Worm (Caenorhabditis elegans) whole organism, late embryonic: ENCODE measurements around the gene clc-31.

Experiments
- C08G9.2 ChIP-seq: sonication (generic microtip); optimal IDR thresholded peaks from 2 replicates; lab custom pipeline; 2016; ENCODE audit warnings: mild to moderate bottlenecking, missing genetic modification characterization, moderate library complexity, missing compliant biosample characterization
- F13H6.1 ChIP-seq: sonication (generic microtip); optimal IDR thresholded peaks from 2 replicates; lab custom pipeline; 2016; ENCODE audit warnings: missing genetic modification characterization, missing compliant biosample characterization
- Y22D7AL.16 ChIP-seq: sonication (generic microtip); optimal IDR thresholded peaks from 2 replicates; lab custom pipeline; 2016; ENCODE audit warnings: missing genetic modification characterization, missing compliant biosample characterization
- ahr-1 ChIP-seq: sonication (generic microtip); optimal IDR thresholded peaks from 2 replicates; lab custom pipeline; 2016; ENCODE audit warnings: missing genetic modification characterization, missing compliant biosample characterization
- ceh-18 ChIP-seq: sonication (generic microtip); optimal IDR thresholded peaks from 2 replicates; lab custom pipeline; 2016; ENCODE audit warnings: missing genetic modification characterization, missing compliant biosample characterization
- ceh-2 ChIP-seq: sonication (generic microtip); optimal IDR thresholded peaks from 2 replicates; lab custom pipeline; 2016; ENCODE audit warnings: missing genotype, missing genetic modification characterization, missing compliant biosample characterization
- ceh-30 ChIP-seq: fragments of 150-350 bp; optimal IDR thresholded peaks from 2 replicates; lab custom pipeline; 2014; ENCODE audit warnings: missing biosample characterization, missing genetic modification characterization
- ceh-31 ChIP-seq: sonication (generic microtip); optimal IDR thresholded peaks from 2 replicates; lab custom pipeline; 2016; ENCODE audit warnings: missing genetic modification characterization, missing compliant biosample characterization
- ceh-45 ChIP-seq: fragments of 200-800 bp; sonication (Bioruptor generic); IDR thresholded peaks from 2 replicates; pipeline ENCODE4 v1.3.6; 2022; ENCODE audit warnings: missing genetic modification reagents, missing genetic modification characterization, missing compliant biosample characterization
- ceh-48 ChIP-seq: sonication (generic microtip); optimal IDR thresholded peaks from 2 replicates; lab custom pipeline; 2016; ENCODE audit warnings: missing genetic modification characterization, inconsistent platforms, missing compliant biosample characterization
- ceh-6 ChIP-seq: fragments of 200-800 bp; sonication (Bioruptor generic); optimal IDR thresholded peaks from 2 replicates; lab custom pipeline; 2018; ENCODE audit warnings: mild to moderate bottlenecking, missing genetic modification characterization, missing compliant biosample characterization
- che-1 ChIP-seq: sonication (generic microtip); optimal IDR thresholded peaks from 2 replicates; lab custom pipeline; 2016; ENCODE audit warnings: mild to moderate bottlenecking, missing genetic modification characterization, missing compliant biosample characterization
- dmd-4 ChIP-seq: sonication (generic microtip); optimal IDR thresholded peaks from 2 replicates; lab custom pipeline; 2016; ENCODE audit warnings: borderline replicate concordance, missing genetic modification characterization, missing compliant biosample characterization
- dve-1 ChIP-seq: sonication (generic microtip); optimal IDR thresholded peaks from 2 replicates; lab custom pipeline; 2017; ENCODE audit warnings: antibody characterized with exemption, mild to moderate bottlenecking, missing genetic modification characterization, missing compliant biosample characterization
- elt-2 ChIP-seq: sonication (generic microtip); optimal IDR thresholded peaks from 2 replicates; lab custom pipeline; 2016; ENCODE audit warnings: missing genetic modification reagents, missing genetic modification characterization, missing compliant biosample characterization
- elt-4 ChIP-seq: sonication (generic microtip); optimal IDR thresholded peaks from 2 replicates; lab custom pipeline; 2016; ENCODE audit warnings: missing genetic modification characterization, missing compliant biosample characterization
- ets-4 ChIP-seq: sonication (generic microtip); optimal IDR thresholded peaks from 2 replicates; lab custom pipeline; 2016; ENCODE audit warnings: missing genetic modification characterization, missing compliant biosample characterization
- fax-1 ChIP-seq: sonication (generic microtip); optimal IDR thresholded peaks from 2 replicates; lab custom pipeline; 2016; ENCODE audit warnings: missing genotype, missing genetic modification characterization, missing compliant biosample characterization
- fkh-6 ChIP-seq: sonication (generic microtip); optimal IDR thresholded peaks from 2 replicates; lab custom pipeline; 2016; ENCODE audit warnings: missing genetic modification characterization, missing compliant biosample characterization
- hlh-30 ChIP-seq: sonication (generic microtip); optimal IDR thresholded peaks from 2 replicates; lab custom pipeline; 2017; ENCODE audit warnings: antibody characterized with exemption, missing genetic modification characterization, missing compliant biosample characterization; ENCODE audit not compliant: insufficient read depth
- hlh-6 ChIP-seq: sonication (generic microtip); optimal IDR thresholded peaks from 2 replicates; lab custom pipeline; 2016; ENCODE audit warnings: missing genotype, missing genetic modification characterization, missing compliant biosample characterization
- lim-6 ChIP-seq: sonication (generic microtip); optimal IDR thresholded peaks from 2 replicates; lab custom pipeline; 2016; ENCODE audit warnings: missing genetic modification characterization, missing compliant biosample characterization
- mec-3 ChIP-seq: sonication (generic microtip); optimal IDR thresholded peaks from 2 replicates; lab custom pipeline; 2016; ENCODE audit warnings: borderline replicate concordance, missing genetic modification characterization, missing compliant biosample characterization
- nfya-1 ChIP-seq: sonication (generic microtip); optimal IDR thresholded peaks from 2 replicates; lab custom pipeline; 2017; ENCODE audit warnings: missing genetic modification characterization, mild to moderate bottlenecking, missing compliant biosample characterization, antibody characterized with exemption, moderate library complexity
- npax-4 ChIP-seq: sonication (generic microtip); optimal IDR thresholded peaks from 2 replicates; lab custom pipeline; 2016; ENCODE audit warnings: missing genetic modification characterization, missing compliant biosample characterization
- odd-2 ChIP-seq: sonication (generic microtip); optimal IDR thresholded peaks from 2 replicates; lab custom pipeline; 2017; ENCODE audit warnings: antibody characterized with exemption, mild to moderate bottlenecking, missing genetic modification characterization, missing compliant biosample characterization
- pag-3 ChIP-seq: sonication (generic microtip); optimal IDR thresholded peaks from 2 replicates; lab custom pipeline; 2016; ENCODE audit warnings: missing compliant biosample characterization, missing genetic modification characterization, borderline replicate concordance
- pha-2 ChIP-seq: sonication (generic microtip); optimal IDR thresholded peaks from 2 replicates; lab custom pipeline; 2017; ENCODE audit warnings: mild to moderate bottlenecking, missing genetic modification characterization, missing compliant biosample characterization
- ref-2 ChIP-seq: sonication (generic microtip); optimal IDR thresholded peaks from 2 replicates; lab custom pipeline; 2016; ENCODE audit warnings: missing genetic modification characterization, missing compliant biosample characterization
- rnt-1 ChIP-seq: sonication (generic microtip); optimal IDR thresholded peaks from 2 replicates; lab custom pipeline; 2016; ENCODE audit warnings: missing genetic modification characterization, missing compliant biosample characterization
- sdc-2 ChIP-seq: sonication (generic microtip); optimal IDR thresholded peaks from 2 replicates; lab custom pipeline; 2016; ENCODE audit warnings: missing genotype, missing genetic modification characterization, missing compliant biosample characterization
- sox-2 ChIP-seq: fragments of 200-800 bp; sonication (Bioruptor generic); IDR thresholded peaks from 2 replicates; pipeline ENCODE4 v1.3.6; 2022; ENCODE audit warnings: missing genetic modification reagents, missing genetic modification characterization, missing compliant biosample characterization
- sox-4 ChIP-seq: sonication (generic microtip); optimal IDR thresholded peaks from 2 replicates; lab custom pipeline; 2017; ENCODE audit warnings: mild to moderate bottlenecking, missing genetic modification characterization, inconsistent platforms, missing compliant biosample characterization
- syd-9 ChIP-seq: sonication (generic microtip); optimal IDR thresholded peaks from 2 replicates; lab custom pipeline; 2016; ENCODE audit warnings: mild to moderate bottlenecking, missing genetic modification characterization, moderate library complexity, missing compliant biosample characterization
- tbx-2 ChIP-seq: sonication (generic microtip); optimal IDR thresholded peaks from 2 replicates; lab custom pipeline; 2016; ENCODE audit warnings: missing genetic modification characterization, missing compliant biosample characterization
- unc-3 ChIP-seq, 2 experiments: fragments of 200-800 bp in 1 of 2; sonication (Bioruptor generic) in 1 of 2; sonication (generic microtip) in 1 of 2; conservative IDR thresholded peaks in 1 of 2; optimal IDR thresholded peaks in 1 of 2; 2 replicates each; pipeline versions ENCODE4 v1.3.6 to Lab custom; 2016 to 2022; ENCODE audit warnings: missing compliant biosample characterization in 2 of 2, missing genetic modification characterization in 2 of 2, missing genetic modification reagents in 1 of 2
- unc-42 ChIP-seq: sonication (generic microtip); optimal IDR thresholded peaks from 2 replicates; lab custom pipeline; 2016; ENCODE audit warnings: missing genotype, missing genetic modification characterization, missing compliant biosample characterization
- unc-55 ChIP-seq: sonication (generic microtip); optimal IDR thresholded peaks from 2 replicates; lab custom pipeline; 2017; ENCODE audit warnings: missing biosample characterization, missing genetic modification reagents, missing genetic modification characterization
- zip-5 ChIP-seq: sonication (generic microtip); optimal IDR thresholded peaks from 2 replicates; lab custom pipeline; 2016; ENCODE audit warnings: missing genetic modification characterization, missing compliant biosample characterization

clc-31 gene

DNA sequence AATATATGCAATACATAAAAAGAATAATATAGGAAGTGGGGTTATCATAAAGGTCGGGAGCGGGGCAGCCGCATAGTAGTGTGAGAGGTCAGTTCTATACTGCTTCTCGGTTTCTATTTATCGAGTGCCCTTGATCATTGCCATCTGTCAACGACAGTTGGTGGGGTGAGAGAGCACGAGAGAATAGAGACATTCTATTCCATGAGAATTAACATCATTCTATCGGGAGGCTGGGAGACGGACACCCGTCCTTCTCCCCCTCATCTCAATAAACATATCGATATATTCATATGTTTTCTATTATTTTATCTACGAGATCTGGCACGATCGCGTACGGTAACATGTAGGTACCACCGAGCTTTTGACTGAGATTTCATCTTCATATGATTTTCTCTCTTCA, 28.2 kb upstream of the clc-31 start, which contains the start of gene mps-2:
mps-2 (minus strand) TSS at position 101 of the 400 bp plus-strand sequence.
- peak; percentile 9 for TF ChIP-seq unc-55
- TF ChIP-seq, all 69 proteins: peak for 1; not testable (repeated sequence) for 68

DNA sequence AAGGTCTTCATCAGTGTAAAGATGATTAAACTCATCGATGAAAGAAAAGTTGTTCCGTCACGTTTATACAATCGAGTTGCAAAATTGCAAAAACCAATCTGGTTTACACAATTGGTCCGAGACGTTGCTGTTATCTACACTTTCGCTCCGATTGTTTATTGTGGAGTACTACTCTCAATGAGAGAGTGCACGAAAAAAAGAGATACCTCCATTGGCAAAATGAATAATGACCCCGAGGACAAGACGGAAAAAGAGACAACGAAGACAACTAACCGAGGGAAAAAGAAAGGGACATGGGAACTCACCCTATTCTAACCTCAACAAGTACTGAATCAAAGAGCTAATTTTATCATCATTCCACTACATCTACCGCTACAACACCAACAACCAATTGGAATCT, 26.8 kb upstream of the clc-31 start:
- TF ChIP-seq rnt-1 (tag; lab: Kevin White, UChicago) (peak; percentile 15), pag-3 (tag; lab: Kevin White, UChicago) (no peak), elt-2 (tag; lab: Kevin White, UChicago) (peak; percentile 66), ref-2 (peak; percentile 18), unc-42 (tag; lab: Kevin White, UChicago) (no peak), unc-55 (peak; percentile 65)

DNA sequence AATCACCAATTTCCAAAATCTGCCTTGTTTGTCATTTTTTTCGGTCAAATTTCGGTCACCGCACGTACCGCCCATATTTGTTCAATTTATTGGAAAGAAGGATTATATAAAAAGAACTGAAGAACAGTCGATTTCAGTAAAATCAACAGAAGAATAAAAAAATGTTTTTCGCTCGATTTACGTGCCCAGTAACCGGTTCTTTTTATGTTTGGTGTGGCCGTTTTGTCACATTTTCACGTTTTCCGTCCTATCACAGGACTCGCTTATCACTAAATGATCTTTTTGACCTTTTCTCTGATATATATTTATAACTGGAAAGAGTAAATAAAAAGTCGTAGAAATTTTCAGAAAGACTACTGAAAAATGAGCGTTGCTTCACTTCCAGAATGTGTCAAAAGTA, 20.9 kb upstream of the clc-31 start, which contains the start of gene far-7:
far-7 (plus strand) TSS at position 331 of the 400 bp plus-strand sequence.
- TF ChIP-seq ceh-18 (tag; lab: Kevin White, UChicago) = no peak
- TF ChIP-seq sox-4 (tag; lab: Kevin White, UChicago) = no peak
- TF ChIP-seq pha-2 (tag; lab: Kevin White, UChicago) = no peak
- TF ChIP-seq lim-6 (tag; lab: Kevin White, UChicago) = no peak
- TF ChIP-seq dmd-4 (tag; lab: Kevin White, UChicago) = no peak
- TF ChIP-seq hlh-30 (tag; lab: Kevin White, UChicago) = no peak
- TF ChIP-seq ceh-30 (tag; lab: Kevin White, UChicago) = no peak
- TF ChIP-seq ahr-1 = no peak
- TF ChIP-seq sdc-2 (tag; lab: Kevin White, UChicago) = no peak
- no peak for TF ChIP-seq ceh-2 (tag; lab: Kevin White, UChicago)
- no peak for TF ChIP-seq ceh-48 (tag; lab: Kevin White, UChicago)

DNA sequence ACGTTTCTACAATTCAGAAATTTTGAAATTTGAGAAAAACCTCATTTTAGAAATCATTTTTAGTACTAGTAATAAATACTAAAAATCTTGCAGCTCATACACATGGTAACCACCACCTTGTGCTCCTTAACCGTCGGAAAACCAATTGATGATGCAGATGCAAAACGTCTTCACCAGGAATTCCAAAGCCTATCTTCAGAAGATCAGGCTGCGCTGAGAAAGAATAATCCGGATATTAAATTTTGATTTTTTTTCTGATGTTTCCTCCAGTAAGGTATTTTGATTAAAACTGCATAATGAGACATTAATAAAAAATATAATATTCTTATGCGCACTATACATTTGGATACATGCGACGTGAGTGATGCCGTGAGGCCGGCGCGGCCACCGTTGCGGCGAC, 19.5 kb upstream of the clc-31 start:
- TF ChIP-seq nfya-1 = no peak
- TF ChIP-seq, all 69 proteins: peak for 0

DNA sequence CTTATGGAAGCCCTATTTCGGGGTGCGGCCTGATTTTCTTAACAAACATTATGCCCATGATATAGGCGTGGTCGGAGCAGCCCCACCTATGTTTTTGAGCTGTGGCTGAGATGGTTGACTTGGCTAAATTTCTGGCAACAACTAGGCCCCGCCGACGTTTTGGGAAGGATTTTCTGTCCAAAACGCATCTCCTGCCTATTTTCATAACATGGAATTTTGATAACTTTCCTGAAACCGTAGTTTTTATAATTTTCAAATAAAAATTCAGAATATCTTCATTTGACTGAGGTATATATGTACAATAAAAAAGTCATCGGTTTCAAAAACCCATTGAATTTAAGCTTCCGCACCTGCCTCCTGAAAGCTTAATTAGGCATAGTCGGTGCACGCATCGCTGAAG, 19.1 kb upstream of the clc-31 start:
- TF ChIP-seq dve-1 (tag; lab: Kevin White, UChicago) (no peak), lim-6 (tag; lab: Kevin White, UChicago) (no peak), hlh-30 (tag; lab: Kevin White, UChicago) (no peak), ets-4 (no peak)

DNA sequence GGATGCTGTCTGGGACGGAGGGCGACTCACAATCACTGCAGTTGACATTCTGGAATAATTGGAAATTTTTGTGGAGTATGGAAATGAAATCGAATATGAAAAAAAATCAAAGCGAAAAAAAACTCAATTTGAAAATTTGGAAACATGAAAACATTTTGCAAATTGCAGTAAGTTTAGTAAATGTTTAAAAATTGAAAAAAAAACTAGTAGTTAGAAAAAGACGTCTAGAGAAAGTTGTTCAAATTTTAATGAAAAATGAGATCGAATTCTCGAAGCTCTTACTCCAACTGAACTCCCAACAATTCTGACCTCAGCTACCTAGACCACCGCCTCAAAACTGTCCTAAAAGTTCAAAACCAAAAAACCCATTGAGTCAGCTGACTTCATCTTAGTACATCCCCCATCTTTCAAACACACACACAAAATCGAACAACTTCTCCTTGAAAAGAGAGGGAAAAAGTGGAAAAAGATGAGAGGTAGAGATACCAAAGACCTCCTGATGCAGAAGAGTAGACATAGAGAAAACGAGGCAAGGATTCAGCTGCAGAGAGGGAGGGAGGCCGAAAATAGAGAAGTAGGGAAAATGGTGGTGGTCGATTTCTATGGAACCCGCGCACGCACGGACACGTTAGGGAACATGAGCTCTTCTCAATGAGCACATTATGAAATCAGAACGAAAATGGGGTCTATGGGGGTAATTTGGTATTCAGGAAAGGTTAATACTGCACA, 17.1 kb upstream of the clc-31 start, which contains the start of gene K01A2.10:
K01A2.10 (minus strand) TSS at position 51 of the 729 bp plus-strand sequence.
- TF ChIP-seq tbx-2 (tag; lab: Kevin White, UChicago) = peak; percentile 23
- TF ChIP-seq pha-2 (tag; lab: Kevin White, UChicago) = no peak
- no peak for TF ChIP-seq syd-9 (tag; lab: Kevin White, UChicago)
- no peak for TF ChIP-seq sox-2 (GFP tag; lab: Robert Waterston, UW)
- no peak for TF ChIP-seq ahr-1
- no peak for TF ChIP-seq unc-3 (GFP tag; conservative IDR thresholded peaks at IDR 0.05; lab: Robert Waterston, UW)
- TF ChIP-seq unc-3 (tag; optimal IDR thresholded peaks at IDR 0.05; lab: Kevin White, UChicago) = no peak
- TF ChIP-seq fax-1 (tag; lab: Kevin White, UChicago) = no peak
- no peak for TF ChIP-seq ceh-6 (GFP tag; lab: Kevin White, UChicago)
- no peak for TF ChIP-seq ceh-30 (tag; lab: Kevin White, UChicago)
- no peak for TF ChIP-seq ets-4
- TF ChIP-seq nfya-1 = peak; percentile 56
- TF ChIP-seq zip-5 (tag; lab: Kevin White, UChicago) = no peak
- peak; percentile 54 for TF ChIP-seq unc-42 (tag; lab: Kevin White, UChicago)
- TF ChIP-seq sdc-2 (tag; lab: Kevin White, UChicago) = peak; percentile 12
- TF ChIP-seq elt-4 (tag; lab: Kevin White, UChicago) = no peak
- TF ChIP-seq che-1 (tag; lab: Kevin White, UChicago) = no peak
- TF ChIP-seq fkh-6 (tag; lab: Kevin White, UChicago) = no peak
- TF ChIP-seq ceh-45 (GFP tag; lab: Robert Waterston, UW) = no peak
- TF ChIP-seq hlh-6 (tag; lab: Kevin White, UChicago) = peak; percentile 21
- peak; percentile 47 for TF ChIP-seq ceh-31 (tag; lab: Kevin White, UChicago)
- no peak for TF ChIP-seq Y22D7AL.16 (tag; lab: Kevin White, UChicago)
- no peak for TF ChIP-seq F13H6.1
- TF ChIP-seq npax-4 = no peak
- TF ChIP-seq C08G9.2 (tag; lab: Kevin White, UChicago) = no peak
- TF ChIP-seq sox-4 (tag; lab: Kevin White, UChicago) = no peak
- TF ChIP-seq odd-2 = no peak
- TF ChIP-seq hlh-30 (tag; lab: Kevin White, UChicago) = peak; percentile 63
- TF ChIP-seq mec-3 (tag; lab: Kevin White, UChicago) = no peak
